Worm (Caenorhabditis elegans): ENCODE results near the gene Y53G8AM.7.
A peak's percentile ranks its signal among the peaks of the same experiment; 100 is the strongest.

- no peak for TF ChIP-seq lin-39 (tag; optimal IDR thresholded peaks at IDR 0.05)
- TF ChIP-seq nhr-12 (tag; optimal IDR thresholded peaks at IDR 0.05), result no peak
- TF ChIP-seq unc-39 (tag; optimal IDR thresholded peaks at IDR 0.05), result no peak
- TF ChIP-seq ceh-82 (tag; optimal IDR thresholded peaks at IDR 0.05), result no peak
- TF ChIP-seq lin-15B (tag; optimal IDR thresholded peaks at IDR 0.05), result peak; percentile 47
Measured at ce11 chrIII:3248307-3249037, 18.0 kb downstream of the Y53G8AM.7 start, which contains the start of gene nduf-9.
